Worm (Caenorhabditis elegans): Measurements from ENCODE around the gene T20D3.6.

ce11 chrIV:9335552-9336251 is 3.4 kb downstream of the T20D3.6 start, which contains the start of the genes coa-4 and T20D3.14:
- TF ChIP-seq dao-5 (tag; optimal IDR thresholded peaks at IDR 0.05) (no peak), him-1 (tag; optimal IDR thresholded peaks at IDR 0.05) (no peak), W03F9.2 (tag; optimal IDR thresholded peaks at IDR 0.05) (no peak)
